Worm (Caenorhabditis elegans) whole organism, L1 larva: ENCODE data around the gene mpdu-1.

Experiments used
- aly-2 ChIP-seq: fragments of 150-350 bp; optimal IDR thresholded peaks from 2 replicates; lab custom pipeline; 2014; ENCODE audit warnings: missing biosample characterization, missing genetic modification characterization
- ama-1 ChIP-seq: fragments of 150-350 bp; optimal IDR thresholded peaks from 2 replicates; lab custom pipeline; 2014
- blmp-1 ChIP-seq: fragments of 150-350 bp; optimal IDR thresholded peaks from 2 replicates; lab custom pipeline; 2014; ENCODE audit warnings: missing biosample characterization, missing genetic modification characterization
- fkh-8 ChIP-seq: sonication (generic microtip); optimal IDR thresholded peaks from 2 replicates; lab custom pipeline; 2016; ENCODE audit warnings: mild to moderate bottlenecking, missing genetic modification characterization, missing compliant biosample characterization
- mdl-1 ChIP-seq, 2 experiments: fragments of 150-350 bp; optimal IDR thresholded peaks; 2 replicates each; lab custom pipeline; 2014 to 2017; ENCODE audit warnings: missing biosample characterization in 2 of 2, missing genetic modification characterization in 2 of 2, inconsistent platforms in 1 of 2
- nhr-11 ChIP-seq: fragments of 150-350 bp; optimal IDR thresholded peaks from 2 replicates; lab custom pipeline; 2014; ENCODE audit warnings: missing biosample characterization, missing genetic modification characterization
- nhr-85 ChIP-seq: sonication (generic microtip); peaks from one replicate; lab custom pipeline; 2016; ENCODE audit warnings: missing genetic modification characterization, inconsistent platforms, missing compliant biosample characterization
- pag-3 ChIP-seq: sonication (generic microtip); optimal IDR thresholded peaks from 2 replicates; lab custom pipeline; 2017; ENCODE audit warnings: missing genetic modification characterization, mild to moderate bottlenecking, missing compliant biosample characterization, antibody characterized with exemption, borderline replicate concordance; ENCODE audit not compliant: insufficient read depth
- sptf-1 ChIP-seq: fragments of 150-350 bp; optimal IDR thresholded peaks from 2 replicates; lab custom pipeline; 2014; ENCODE audit warnings: missing biosample characterization, missing genetic modification characterization
- unc-130 ChIP-seq: fragments of 150-350 bp; optimal IDR thresholded peaks from 2 replicates; lab custom pipeline; 2017; ENCODE audit warnings: missing biosample characterization, missing genetic modification characterization, inconsistent platforms

DNA sequence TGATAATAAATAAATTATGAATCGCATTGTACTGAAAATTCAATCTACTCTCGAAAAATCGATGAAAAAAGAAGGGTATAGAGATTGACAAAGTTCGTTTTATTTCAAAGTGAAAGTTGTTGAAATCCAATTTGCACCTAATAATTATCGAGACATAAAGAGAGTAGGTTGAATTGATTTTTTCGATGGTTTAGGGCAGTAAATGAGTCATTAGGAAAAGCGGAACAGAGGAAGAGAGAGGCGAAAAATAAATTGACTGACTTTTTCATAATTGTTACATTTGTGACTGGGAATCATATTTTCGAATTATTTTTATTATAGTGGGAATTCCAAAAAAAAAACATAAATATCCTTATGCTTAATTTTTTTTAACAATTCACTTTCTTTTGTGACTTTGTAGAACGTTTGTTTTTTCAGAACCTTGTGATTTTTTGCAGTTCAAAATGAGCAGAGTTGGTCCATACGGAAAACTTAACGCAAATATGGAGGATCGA, 35.4 kb upstream of the mpdu-1 start, which contains the start of the genes pho-6 and F52E1.3:
- no peak for TF ChIP-seq sptf-1 (tag; lab: Kevin White, UChicago)
- TF ChIP-seq nhr-11 (tag; lab: Kevin White, UChicago) = no peak
- no peak for TF ChIP-seq nhr-85 (tag; lab: Kevin White, UChicago)
- TF ChIP-seq blmp-1 = no peak
- no peak for TF ChIP-seq pag-3 (tag; lab: Kevin White, UChicago)
- TF ChIP-seq unc-130 (tag; lab: Kevin White, UChicago) = no peak
- no peak for TF ChIP-seq mdl-1 (tag; optimal IDR thresholded peaks at IDR 0.05; lab: Kevin White, UChicago)
- no peak for TF ChIP-seq aly-2 (tag; lab: Kevin White, UChicago)
- no peak for TF ChIP-seq fkh-8
- no peak for TF ChIP-seq ama-1 (lab: Kevin White, UChicago)
